Fruit fly (Drosophila melanogaster): ENCODE data around the gene CG15914.

- TF ChIP-seq h (optimal IDR thresholded peaks at IDR 0.05): no peak
- no peak for TF ChIP-seq ttk (optimal IDR thresholded peaks at IDR 0.05)
- TF ChIP-seq Sin3A (optimal IDR thresholded peaks at IDR 0.05): no peak
- no peak for TF ChIP-seq psq (optimal IDR thresholded peaks at IDR 0.05)
- TF ChIP-seq Myc (optimal IDR thresholded peaks at IDR 0.05): no peak
- no peak for TF ChIP-seq insv (optimal IDR thresholded peaks at IDR 0.05)
These were observed 37.1 kb upstream of the CG15914 start for dm6 chrX:15816127-15816526.

Measured in Kc167 (cell line).